Fruit fly (Drosophila melanogaster) whole organism, adult: ENCODE data around the gene PrBP.

ENCODE experiments used
- CG11617 ChIP-seq: fragments of 200-800 bp; sonication (Bioruptor generic); optimal IDR thresholded peaks from 2 replicates; lab custom pipeline; 2017; ENCODE audit warnings: mild to moderate bottlenecking, missing biosample characterization, missing genetic modification reagents, missing genetic modification characterization
- CG12768 ChIP-seq: fragments of 200-800 bp; sonication (Bioruptor generic); optimal IDR thresholded peaks from 2 replicates; lab custom pipeline; 2017; ENCODE audit warnings: missing biosample characterization, missing genetic modification characterization, mild to moderate bottlenecking, moderate library complexity, missing genetic modification reagents
- CG5204 ChIP-seq: fragments of 200-800 bp; sonication (Bioruptor generic); optimal IDR thresholded peaks from 2 replicates; lab custom pipeline; 2016; ENCODE audit warnings: missing biosample characterization, missing genetic modification characterization
- CG7101 ChIP-seq: fragments of 200-800 bp; sonication (Bioruptor generic); optimal IDR thresholded peaks from 2 replicates; lab custom pipeline; 2018; ENCODE audit warnings: missing biosample characterization, mild to moderate bottlenecking, missing genetic modification characterization, moderate library complexity
- kay ChIP-seq: fragments of 200-800 bp; sonication (Bioruptor generic); peaks from one replicate; lab custom pipeline; 2016; ENCODE audit warnings: missing biosample characterization, missing genetic modification characterization, borderline replicate concordance

DNA sequence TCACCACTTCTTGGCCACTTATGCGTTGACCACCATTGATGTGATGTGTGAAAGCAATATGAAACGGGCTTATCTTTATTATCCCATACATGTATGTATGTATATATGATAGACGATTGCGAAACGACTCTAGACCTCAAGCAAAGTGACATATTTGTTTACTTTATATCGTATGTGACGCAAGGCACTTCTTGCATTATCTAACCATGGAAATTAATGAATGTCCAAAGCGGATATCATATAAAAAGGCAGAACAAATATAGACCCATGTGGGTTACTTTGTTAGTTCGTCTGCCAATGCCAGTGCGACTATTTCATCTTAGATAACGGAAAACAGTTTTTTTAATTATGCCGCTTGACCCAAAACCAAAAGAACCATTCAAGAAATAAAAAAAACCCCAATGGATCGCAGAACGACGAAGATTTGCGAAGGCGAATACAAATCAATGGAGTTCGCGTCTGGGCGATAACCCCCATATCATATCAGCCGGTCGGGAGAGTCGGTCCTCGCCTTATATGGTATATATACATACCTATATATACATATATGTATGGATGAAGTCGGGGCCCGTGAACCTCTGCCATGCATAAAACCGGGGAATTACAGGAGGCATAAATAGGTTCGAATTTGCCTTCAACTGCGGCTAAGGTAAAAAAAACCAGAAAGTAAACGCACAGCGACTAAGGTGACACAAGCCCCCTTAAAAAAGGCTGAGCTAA, 17.3 kb upstream of the PrBP start:
- no peak for TF ChIP-seq CG11617 (GFP tag; lab: Kevin White, UChicago)
- TF ChIP-seq kay = no peak
- no peak for TF ChIP-seq CG7101 (tag; lab: Kevin White, UChicago)
- TF ChIP-seq CG5204 (GFP tag; lab: Kevin White, UChicago) = no peak
- no peak for TF ChIP-seq CG12768 (GFP tag; lab: Kevin White, UChicago)
